Fruit fly (Drosophila melanogaster): Measurements from ENCODE around the gene CG13398.

- TF ChIP-seq CG10321 (GFP tag; IDR thresholded peaks at IDR 0.05) (no peak), gem (tag; optimal IDR thresholded peaks at IDR 0.05) (no peak), BEAF-32 (GFP tag; optimal IDR thresholded peaks at IDR 0.05) (no peak), Doc2 (GFP tag; IDR thresholded peaks at IDR 0.05) (no peak), peb (GFP tag; IDR thresholded peaks at IDR 0.05) (no peak), Myb (GFP tag; optimal IDR thresholded peaks at IDR 0.05) (no peak), CG32767 (GFP tag; IDR thresholded peaks at IDR 0.05) (no peak), jumu (GFP tag; optimal IDR thresholded peaks at IDR 0.05) (no peak), kah (GFP tag; optimal IDR thresholded peaks at IDR 0.05) (no peak)
These were observed 11.7 kb upstream of the CG13398 start for dm6 chr2L:8426801-8427200.

Data from whole organism, embryonic.